Fruit fly (Drosophila melanogaster): ENCODE data around the gene gd.

dm6 chrX:11993279-11993678 lies 5.7 kb upstream of the gd start:
- TF ChIP-seq kay (GFP tag; ENCODE audit: borderline replicate concordance) (no peak), Hr96 (GFP tag; optimal IDR thresholded peaks at IDR 0.05) (no peak)

Measured in whole organism, adult.